Worm (Caenorhabditis elegans): ENCODE measurements around the gene tag-329.

The tag-329 gene

ce11 chrV:9524099-9524498, 10.6 kb upstream of the tag-329 start, which contains the start of gene C50F4.9:
TSS of gene C50F4.9 (minus strand) at chrV:9524199.
- TF ChIP-seq dmd-4 (tag; optimal IDR thresholded peaks at IDR 0.05; ENCODE audit: borderline replicate concordance) (no peak), mec-3 (tag; optimal IDR thresholded peaks at IDR 0.05; ENCODE audit: borderline replicate concordance) (no peak), rnt-1 (tag; optimal IDR thresholded peaks at IDR 0.05) (no peak), lin-11 (tag; optimal IDR thresholded peaks at IDR 0.05) (no peak), pha-4 (tag; optimal IDR thresholded peaks at IDR 0.05) (no peak), ceh-9 (tag; optimal IDR thresholded peaks at IDR 0.05) (no peak), hlh-13 (GFP tag; optimal IDR thresholded peaks at IDR 0.05) (no peak), ceh-19 (GFP tag; optimal IDR thresholded peaks at IDR 0.05) (no peak), hlh-30 (tag; optimal IDR thresholded peaks at IDR 0.05; ENCODE audit: insufficient read depth) (no peak), nhr-11 (tag; optimal IDR thresholded peaks at IDR 0.05) (no peak), ztf-16 (tag; optimal IDR thresholded peaks at IDR 0.05) (no peak), hlh-6 (tag; optimal IDR thresholded peaks at IDR 0.05) (no peak), ceh-30 (tag; optimal IDR thresholded peaks at IDR 0.05) (no peak), fkh-6 (tag; optimal IDR thresholded peaks at IDR 0.05) (no peak), lim-6 (tag; optimal IDR thresholded peaks at IDR 0.05) (no peak), elt-4 (tag; optimal IDR thresholded peaks at IDR 0.05) (no peak), hlh-8 (tag; optimal IDR thresholded peaks at IDR 0.05) (no peak), eyg-1 (tag; optimal IDR thresholded peaks at IDR 0.05) (no peak), Y22D7AL.16 (tag; optimal IDR thresholded peaks at IDR 0.05) (no peak)

ce11 chrV:9526470-9526869, 8.3 kb upstream of the tag-329 start, which contains the start of gene C50F4.1:
TSS of gene C50F4.1 (plus strand) at chrV:9526793.
- no peak for TF ChIP-seq hlh-30 (tag; optimal IDR thresholded peaks at IDR 0.05; ENCODE audit: insufficient read depth)
- TF ChIP-seq lin-11 (tag; optimal IDR thresholded peaks at IDR 0.05), result no peak
- TF ChIP-seq eyg-1 (tag; optimal IDR thresholded peaks at IDR 0.05), result no peak
- no peak for TF ChIP-seq ceh-24 (tag; optimal IDR thresholded peaks at IDR 0.05)
- TF ChIP-seq pha-2 (tag; optimal IDR thresholded peaks at IDR 0.05), result no peak
- no peak for TF ChIP-seq rnt-1 (tag; optimal IDR thresholded peaks at IDR 0.05)
- TF ChIP-seq ceh-6 (GFP tag; optimal IDR thresholded peaks at IDR 0.05), result no peak
- no peak for TF ChIP-seq sox-4 (tag; optimal IDR thresholded peaks at IDR 0.05)
- no peak for TF ChIP-seq unc-55 (GFP tag; optimal IDR thresholded peaks at IDR 0.05)
- no peak for TF ChIP-seq ahr-1 (tag; optimal IDR thresholded peaks at IDR 0.05)
- no peak for TF ChIP-seq ztf-16 (tag; optimal IDR thresholded peaks at IDR 0.05)
- TF ChIP-seq tbx-2 (tag; optimal IDR thresholded peaks at IDR 0.05), result no peak
- TF ChIP-seq pat-9 (tag; optimal IDR thresholded peaks at IDR 0.05), result no peak
- TF ChIP-seq pqm-1 (tag; optimal IDR thresholded peaks at IDR 0.05), result no peak
- no peak for TF ChIP-seq ceh-2 (tag; optimal IDR thresholded peaks at IDR 0.05)
- TF ChIP-seq sox-2 (GFP tag; IDR thresholded peaks at IDR 0.05), result no peak
- no peak for TF ChIP-seq Y22D7AL.16 (tag; optimal IDR thresholded peaks at IDR 0.05)
- no peak for TF ChIP-seq ceh-14 (tag; optimal IDR thresholded peaks at IDR 0.05)
- TF ChIP-seq madf-2 (tag; optimal IDR thresholded peaks at IDR 0.05), result no peak

- TF ChIP-seq ceh-2 (tag; optimal IDR thresholded peaks at IDR 0.05) (no peak), Y22D7AL.16 (tag; optimal IDR thresholded peaks at IDR 0.05) (no peak), C08G9.2 (tag; optimal IDR thresholded peaks at IDR 0.05) (no peak), sdc-2 (tag; optimal IDR thresholded peaks at IDR 0.05) (no peak), dmd-4 (tag; optimal IDR thresholded peaks at IDR 0.05; ENCODE audit: borderline replicate concordance) (no peak), F13H6.1 (tag; optimal IDR thresholded peaks at IDR 0.05) (no peak), rnt-1 (tag; optimal IDR thresholded peaks at IDR 0.05) (no peak), fax-1 (tag; optimal IDR thresholded peaks at IDR 0.05) (no peak), ceh-31 (tag; optimal IDR thresholded peaks at IDR 0.05) (no peak), unc-3 (GFP tag; conservative IDR thresholded peaks at IDR 0.05) (no peak), unc-3 (tag; optimal IDR thresholded peaks at IDR 0.05) (no peak), hlh-13 (GFP tag; optimal IDR thresholded peaks at IDR 0.05) (no peak), zip-5 (tag; optimal IDR thresholded peaks at IDR 0.05) (no peak), pros-1 (tag; optimal IDR thresholded peaks at IDR 0.05) (no peak), pag-3 (tag; optimal IDR thresholded peaks at IDR 0.05; ENCODE audit: borderline replicate concordance) (no peak), ceh-45 (GFP tag; IDR thresholded peaks at IDR 0.05) (no peak), ahr-1 (tag; optimal IDR thresholded peaks at IDR 0.05) (no peak)
These were observed 7.4 kb upstream of the tag-329 start for ce11 chrV:9527337-9527736.
